Worm (Caenorhabditis elegans) whole organism, L1 larva: ENCODE measurements around the gene athp-2.

Source experiments
- alr-1 ChIP-seq: fragments of 200-800 bp; sonication (Bioruptor generic); optimal IDR thresholded peaks from 2 replicates; lab custom pipeline; 2018; ENCODE audit warnings: borderline replicate concordance, mild to moderate bottlenecking, missing genetic modification characterization, missing compliant biosample characterization
- aly-2 ChIP-seq: fragments of 150-350 bp; optimal IDR thresholded peaks from 2 replicates; lab custom pipeline; 2014; ENCODE audit warnings: missing biosample characterization, missing genetic modification characterization
- blmp-1 ChIP-seq: fragments of 150-350 bp; optimal IDR thresholded peaks from 2 replicates; lab custom pipeline; 2014; ENCODE audit warnings: missing biosample characterization, missing genetic modification characterization
- ceh-63 ChIP-seq: fragments of 200-800 bp; sonication (Bioruptor generic); optimal IDR thresholded peaks from 2 replicates; lab custom pipeline; 2018; ENCODE audit warnings: mild to moderate bottlenecking, missing genetic modification characterization, missing compliant biosample characterization
- ceh-88 ChIP-seq: fragments of 200-800 bp; sonication (Bioruptor generic); IDR thresholded peaks from 2 replicates; pipeline ENCODE4 v1.3.6; 2022; ENCODE audit warnings: missing genetic modification characterization, missing compliant biosample characterization
- ceh-90 ChIP-seq: sonication (generic microtip); optimal IDR thresholded peaks from 2 replicates; lab custom pipeline; 2016; ENCODE audit warnings: missing genetic modification characterization, missing compliant biosample characterization
- efl-1 ChIP-seq, 4 experiments: fragments of 150-350 bp; optimal IDR thresholded peaks in 3 of 4; peaks in 1 of 4; 1 replicate in 1 of 4; 2 replicates in 3 of 4; lab custom pipeline; 2014; ENCODE audit warnings: missing biosample characterization in 2 of 4, missing genetic modification characterization in 2 of 4, missing genetic modification reagents in 2 of 4
- elt-2 ChIP-seq: sonication (generic microtip); optimal IDR thresholded peaks from 2 replicates; lab custom pipeline; 2016; ENCODE audit warnings: missing genetic modification characterization, mild to moderate bottlenecking, inconsistent platforms, missing compliant biosample characterization, missing genetic modification reagents
- ets-5 ChIP-seq: fragments of 200-800 bp; sonication (Bioruptor generic); IDR thresholded peaks from 2 replicates; pipeline ENCODE4 v1.3.6; 2022; ENCODE audit warnings: missing genetic modification characterization, missing compliant biosample characterization
- fkh-4 ChIP-seq: sonication (generic microtip); optimal IDR thresholded peaks from 2 replicates; lab custom pipeline; 2016; ENCODE audit warnings: missing compliant biosample characterization, missing genetic modification characterization, borderline replicate concordance
- grh-1 ChIP-seq: fragments of 200-800 bp; sonication (Bioruptor generic); IDR thresholded peaks from 2 replicates; pipeline ENCODE4 v1.3.6; 2022; ENCODE audit warnings: missing genetic modification reagents, missing genetic modification characterization, missing compliant biosample characterization
- hlh-17 ChIP-seq: fragments of 200-800 bp; sonication (Bioruptor generic); optimal IDR thresholded peaks from 2 replicates; lab custom pipeline; 2018; ENCODE audit warnings: missing genetic modification characterization, mild to moderate bottlenecking, missing compliant biosample characterization, moderate library complexity, borderline replicate concordance
- isw-1 ChIP-seq: fragments of 200-800 bp; sonication (Bioruptor generic); IDR thresholded peaks from 2 replicates; pipeline ENCODE4 v1.3.6; 2022; ENCODE audit warnings: missing genetic modification characterization, missing compliant biosample characterization
- lin-35 ChIP-seq, 2 experiments: fragments of 150-350 bp; optimal IDR thresholded peaks; 2 replicates each; lab custom pipeline; 2014; ENCODE audit warnings: missing biosample characterization in 2 of 2, missing genetic modification characterization in 2 of 2, missing genetic modification reagents in 2 of 2
- mab-9 ChIP-seq: fragments of 200-800 bp; sonication (Bioruptor generic); IDR thresholded peaks from 2 replicates; pipeline ENCODE4 v1.3.6; 2022; ENCODE audit warnings: missing genetic modification reagents, missing genetic modification characterization, missing compliant biosample characterization
- mef-2 ChIP-seq: fragments of 150-350 bp; optimal IDR thresholded peaks from 2 replicates; lab custom pipeline; 2014; ENCODE audit warnings: missing biosample characterization, missing genetic modification characterization
- nhr-20 ChIP-seq: sonication (generic microtip); optimal IDR thresholded peaks from 2 replicates; lab custom pipeline; 2016; ENCODE audit warnings: mild to moderate bottlenecking, missing genetic modification characterization, missing compliant biosample characterization
- nhr-28 ChIP-seq: fragments of 150-350 bp; optimal IDR thresholded peaks from 2 replicates; lab custom pipeline; 2014; ENCODE audit warnings: missing biosample characterization, missing genetic modification characterization
- nhr-47 ChIP-seq: sonication (generic microtip); optimal IDR thresholded peaks from 2 replicates; lab custom pipeline; 2016; ENCODE audit warnings: mild to moderate bottlenecking, missing genetic modification characterization, moderate library complexity, missing compliant biosample characterization
- nhr-71 ChIP-seq: sonication (generic microtip); optimal IDR thresholded peaks from 2 replicates; lab custom pipeline; 2016; ENCODE audit warnings: mild to moderate bottlenecking, missing genetic modification characterization, moderate library complexity, missing compliant biosample characterization
- nhr-77 ChIP-seq: fragments of 150-350 bp; optimal IDR thresholded peaks from 2 replicates; lab custom pipeline; 2014; ENCODE audit warnings: missing biosample characterization, missing genetic modification characterization
- nhr-90 ChIP-seq: sonication (generic microtip); optimal IDR thresholded peaks from 2 replicates; lab custom pipeline; 2016; ENCODE audit warnings: mild to moderate bottlenecking, missing genetic modification characterization, missing compliant biosample characterization; ENCODE audit not compliant: poor library complexity
- pag-3 ChIP-seq: sonication (generic microtip); optimal IDR thresholded peaks from 2 replicates; lab custom pipeline; 2017; ENCODE audit warnings: missing genetic modification characterization, mild to moderate bottlenecking, missing compliant biosample characterization, antibody characterized with exemption, borderline replicate concordance; ENCODE audit not compliant: insufficient read depth
- pqm-1 ChIP-seq: sonication (generic microtip); optimal IDR thresholded peaks from 3 replicates; lab custom pipeline; 2017; ENCODE audit warnings: missing biosample characterization, missing genetic modification characterization
- skn-1 ChIP-seq: fragments of 150-350 bp; optimal IDR thresholded peaks from 2 replicates; lab custom pipeline; 2014; ENCODE audit warnings: missing biosample characterization, missing genetic modification characterization
- snu-23 ChIP-seq: sonication (generic microtip); optimal IDR thresholded peaks from 2 replicates; lab custom pipeline; 2016; ENCODE audit warnings: missing genetic modification characterization, missing compliant biosample characterization
- sox-4 ChIP-seq: sonication (generic microtip); optimal IDR thresholded peaks from 2 replicates; lab custom pipeline; 2016; ENCODE audit warnings: missing genetic modification characterization, missing compliant biosample characterization
- sup-37 ChIP-seq: fragments of 200-800 bp; sonication (Bioruptor generic); optimal IDR thresholded peaks from 2 replicates; lab custom pipeline; 2018; ENCODE audit warnings: mild to moderate bottlenecking, missing genetic modification characterization, missing compliant biosample characterization
- swsn-7 ChIP-seq: sonication (generic microtip); optimal IDR thresholded peaks from 2 replicates; lab custom pipeline; 2016; ENCODE audit warnings: missing genetic modification characterization, missing compliant biosample characterization
- tlp-1 ChIP-seq: fragments of 150-350 bp; optimal IDR thresholded peaks from 2 replicates; lab custom pipeline; 2014; ENCODE audit warnings: missing biosample characterization, missing genetic modification characterization
- unc-130 ChIP-seq: fragments of 150-350 bp; optimal IDR thresholded peaks from 2 replicates; lab custom pipeline; 2017; ENCODE audit warnings: missing biosample characterization, missing genetic modification characterization, inconsistent platforms
- unc-30 ChIP-seq: sonication (generic microtip); optimal IDR thresholded peaks from 2 replicates; lab custom pipeline; 2017; ENCODE audit warnings: missing biosample characterization, missing genetic modification characterization
- unc-62 ChIP-seq: fragments of 150-350 bp; optimal IDR thresholded peaks from 2 replicates; lab custom pipeline; 2014; ENCODE audit warnings: missing biosample characterization, missing genetic modification reagents, missing genetic modification characterization
- unc-86 ChIP-seq: sonication (generic microtip); optimal IDR thresholded peaks from 2 replicates; lab custom pipeline; 2016; ENCODE audit warnings: missing genetic modification characterization, missing compliant biosample characterization
- vab-15 ChIP-seq: sonication (generic microtip); optimal IDR thresholded peaks from 2 replicates; lab custom pipeline; 2017; ENCODE audit warnings: missing genotype, mild to moderate bottlenecking, missing genetic modification characterization, missing compliant biosample characterization
- xbp-1 ChIP-seq: sonication (generic microtip); optimal IDR thresholded peaks from 2 replicates; lab custom pipeline; 2016; ENCODE audit warnings: missing genetic modification characterization, missing compliant biosample characterization
- zag-1 ChIP-seq: fragments of 150-350 bp; optimal IDR thresholded peaks from 2 replicates; lab custom pipeline; 2014; ENCODE audit warnings: missing biosample characterization, missing genetic modification characterization
- ztf-4 ChIP-seq: fragments of 150-350 bp; optimal IDR thresholded peaks from 2 replicates; lab custom pipeline; 2014; ENCODE audit warnings: missing biosample characterization, missing genetic modification characterization

The athp-2 gene

ce11 chrII:4369715-4370114, 29.7 kb downstream of the athp-2 start:
- TF ChIP-seq ztf-4 (tag; lab: Kevin White, UChicago) = no peak
- no peak for TF ChIP-seq sox-4
- no peak for TF ChIP-seq ceh-63 (GFP tag; lab: Kevin White, UChicago)
- TF ChIP-seq ceh-88 (GFP tag; lab: Robert Waterston, UW) = no peak
- no peak for TF ChIP-seq aly-2 (tag; lab: Kevin White, UChicago)
- TF ChIP-seq unc-130 = no peak

DNA sequence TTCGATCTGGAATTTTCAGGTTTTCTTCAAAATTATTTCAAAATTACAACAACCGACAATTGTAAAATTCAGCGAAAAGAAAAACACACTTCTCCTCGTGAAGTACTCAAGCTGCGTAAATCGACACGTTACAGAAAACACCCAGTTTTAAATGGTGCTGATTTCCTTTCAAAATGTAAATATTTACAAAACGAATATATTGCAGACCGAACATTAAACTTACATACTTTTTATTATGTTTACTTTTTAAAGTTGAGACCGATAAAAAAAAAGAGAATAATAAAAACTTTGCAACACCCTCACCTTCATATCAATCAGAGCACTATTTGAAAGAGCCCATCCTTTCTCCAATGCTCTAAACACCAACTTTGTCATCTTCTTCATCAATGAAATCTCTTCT, 30.9 kb downstream of the athp-2 start:
- TF ChIP-seq grh-1 (no peak), nhr-90 (tag; lab: Kevin White, UChicago) (no peak), swsn-7 (tag; lab: Kevin White, UChicago) (no peak), zag-1 (tag; lab: Kevin White, UChicago) (no peak), alr-1 (no peak), snu-23 (GFP tag; lab: Kevin White, UChicago) (no peak), unc-30 (no peak), ets-5 (no peak), fkh-4 (no peak), mef-2 (tag; lab: Kevin White, UChicago) (no peak), hlh-17 (GFP tag; lab: Kevin White, UChicago) (no peak), nhr-28 (tag; lab: Kevin White, UChicago) (no peak), pag-3 (tag; lab: Kevin White, UChicago) (no peak), ceh-88 (GFP tag; lab: Robert Waterston, UW) (no peak), unc-62 (GFP tag; lab: Kevin White, UChicago) (no peak)

DNA sequence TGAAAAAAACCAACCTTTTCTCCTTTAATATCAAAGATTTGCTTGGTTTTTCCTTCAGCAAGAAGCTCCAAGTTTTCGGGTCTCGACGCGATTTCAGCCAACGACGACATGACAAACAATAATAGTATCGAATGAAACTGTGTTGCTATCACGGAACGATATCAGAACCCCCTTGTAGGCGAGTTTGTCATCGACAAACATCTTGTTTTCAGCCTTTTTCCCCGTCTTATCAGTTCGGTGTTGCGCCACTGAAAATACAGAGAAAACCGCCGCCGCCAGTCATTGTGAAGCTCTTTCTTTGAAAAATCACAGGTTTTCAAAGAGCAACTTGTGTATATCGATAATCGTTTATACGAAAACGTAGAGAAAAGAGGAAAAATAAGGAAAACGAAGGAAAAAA, 32.4 kb downstream of the athp-2 start, which contains the start of gene paic-1:
paic-1 (minus strand) TSS at position 120 of the 400 bp plus-strand sequence.
- TF ChIP-seq pqm-1 (tag; lab: Kevin White, UChicago) (no peak), ceh-90 (tag; lab: Kevin White, UChicago) (no peak), lin-35 (GFP tag; optimal IDR thresholded peaks at IDR 0.05; lab: Kevin White, UChicago) (no peak), nhr-47 (tag; lab: Kevin White, UChicago) (peak; percentile 28), unc-130 (no peak), sup-37 (GFP tag; lab: Kevin White, UChicago) (no peak), isw-1 (GFP tag; lab: Robert Waterston, UW) (no peak), pag-3 (tag; lab: Kevin White, UChicago) (no peak), nhr-71 (tag; lab: Kevin White, UChicago) (peak; percentile 4), ets-5 (no peak), blmp-1 (tag; lab: Kevin White, UChicago) (no peak), elt-2 (tag; lab: Kevin White, UChicago) (peak; percentile 72), xbp-1 (tag; lab: Kevin White, UChicago) (no peak), unc-86 (no peak)

ce11 chrII:4372867-4373397, 33.0 kb downstream of the athp-2 start:
- no peak for TF ChIP-seq efl-1 (optimal IDR thresholded peaks at IDR 0.05; lab: Kevin White, UChicago)
- peak in 1 of 2 experiments; percentile 8 for TF ChIP-seq efl-1 (GFP tag; optimal IDR thresholded peaks at IDR 0.05 in 1 of 2; lab: Kevin White, UChicago)
- TF ChIP-seq nhr-90 (tag; lab: Kevin White, UChicago) = no peak

DNA sequence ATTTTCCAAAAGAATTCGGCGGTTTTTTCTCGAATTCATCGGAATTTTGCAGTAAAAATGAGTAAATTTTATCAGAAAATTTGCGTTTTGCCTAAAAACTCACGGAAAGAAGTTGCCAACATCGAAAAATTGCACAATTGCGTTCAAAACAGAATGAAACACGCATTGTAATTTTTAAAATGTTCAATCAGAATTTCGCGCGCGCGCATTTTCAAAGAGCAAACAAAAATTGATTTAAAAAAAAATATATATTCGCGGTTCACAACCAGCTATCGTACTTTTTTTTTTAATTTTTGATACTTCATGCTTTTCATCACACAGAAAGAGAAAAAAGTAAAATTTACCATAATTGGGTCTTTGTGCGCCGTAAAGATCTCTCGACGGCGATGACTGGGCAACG, 34.9 kb downstream of the athp-2 start:
- no peak for TF ChIP-seq nhr-71 (tag; lab: Kevin White, UChicago)
- no peak for TF ChIP-seq fkh-4
- no peak for TF ChIP-seq vab-15 (tag; lab: Kevin White, UChicago)
- no peak for TF ChIP-seq tlp-1 (tag; lab: Kevin White, UChicago)
- no peak for TF ChIP-seq unc-130
- no peak for TF ChIP-seq ceh-63 (GFP tag; lab: Kevin White, UChicago)
- no peak for TF ChIP-seq nhr-28 (tag; lab: Kevin White, UChicago)
- no peak for TF ChIP-seq skn-1 (tag; lab: Kevin White, UChicago)
- TF ChIP-seq mab-9 (GFP tag; lab: Robert Waterston, UW) = no peak
- TF ChIP-seq nhr-77 (tag; lab: Kevin White, UChicago) = no peak
- TF ChIP-seq nhr-20 = no peak
- TF ChIP-seq ets-5 = no peak
- no peak for TF ChIP-seq blmp-1 (tag; lab: Kevin White, UChicago)
